Worm (Caenorhabditis elegans) whole organism, young adult: ENCODE data around the gene C25E10.4.

Experiments
- Y79H2A.3 ChIP-seq: fragments of 200-800 bp; sonication (Bioruptor generic); conservative IDR thresholded peaks from 2 replicates; pipeline ENCODE4 v1.3.6; 2022; ENCODE audit warnings: missing genetic modification reagents, missing genetic modification characterization, missing compliant biosample characterization
- Y95B8A.8 ChIP-seq: fragments of 200-800 bp; sonication (Bioruptor generic); IDR thresholded peaks from 2 replicates; pipeline ENCODE4 v1.3.6; 2022; ENCODE audit warnings: missing genetic modification reagents, missing genetic modification characterization, missing compliant biosample characterization
- attf-6 ChIP-seq: fragments of 200-800 bp; sonication (Bioruptor generic); IDR thresholded peaks from 2 replicates; pipeline ENCODE4 v1.3.6; 2022; ENCODE audit warnings: missing genetic modification reagents, missing genetic modification characterization, missing compliant biosample characterization
- bed-1 ChIP-seq: fragments of 200-800 bp; sonication (Bioruptor generic); IDR thresholded peaks from 2 replicates; pipeline ENCODE4 v1.3.6; 2022; ENCODE audit warnings: missing genetic modification reagents, missing genetic modification characterization, missing compliant biosample characterization
- ceh-91 ChIP-seq: fragments of 200-800 bp; sonication (Bioruptor generic); IDR thresholded peaks from 2 replicates; pipeline ENCODE4 v1.3.6; 2022; ENCODE audit warnings: missing genetic modification reagents, missing genetic modification characterization, missing compliant biosample characterization
- ets-4 ChIP-seq: fragments of 200-800 bp; sonication (Bioruptor generic); optimal IDR thresholded peaks from 2 replicates; lab custom pipeline; 2018; ENCODE audit warnings: mild to moderate bottlenecking, missing genetic modification characterization, missing compliant biosample characterization
- hlh-26 ChIP-seq: fragments of 200-800 bp; sonication (Bioruptor generic); conservative IDR thresholded peaks from 2 replicates; pipeline ENCODE4 v1.3.6; 2022; ENCODE audit warnings: missing genetic modification reagents, missing genetic modification characterization, missing compliant biosample characterization
- lin-26 ChIP-seq: fragments of 200-800 bp; sonication (Bioruptor generic); IDR thresholded peaks from 2 replicates; pipeline ENCODE4 v1.3.6; 2022; ENCODE audit warnings: missing genetic modification reagents, missing genetic modification characterization, missing compliant biosample characterization
- lir-1 ChIP-seq: fragments of 200-800 bp; sonication (Bioruptor generic); conservative IDR thresholded peaks from 2 replicates; pipeline ENCODE4 v1.3.6; 2022; ENCODE audit warnings: missing genetic modification reagents, missing genetic modification characterization, missing compliant biosample characterization
- tbx-9 ChIP-seq: sonication (generic microtip); optimal IDR thresholded peaks from 2 replicates; lab custom pipeline; 2016; ENCODE audit warnings: borderline replicate concordance, missing genetic modification characterization, inconsistent platforms, missing compliant biosample characterization
- ztf-25 ChIP-seq: fragments of 200-800 bp; sonication (Bioruptor generic); IDR thresholded peaks from 2 replicates; pipeline ENCODE4 v1.3.6; 2022; ENCODE audit warnings: missing genetic modification reagents, missing genetic modification characterization, missing compliant biosample characterization

ce11 chrV:9001175-9001574 lies 32.2 kb upstream of the C25E10.4 start, which contains the start of gene F59E11.2:
- TF ChIP-seq lir-1 (no peak), Y79H2A.3 (GFP tag; lab: Robert Waterston, UW) (no peak), lin-26 (GFP tag; lab: Robert Waterston, UW) (no peak), tbx-9 (no peak), ceh-91 (GFP tag; lab: Robert Waterston, UW) (no peak), attf-6 (GFP tag; lab: Robert Waterston, UW) (no peak), ets-4 (GFP tag; lab: Kevin White, UChicago) (no peak), Y95B8A.8 (GFP tag; lab: Robert Waterston, UW) (no peak), bed-1 (GFP tag; lab: Robert Waterston, UW) (no peak), ztf-25 (no peak), hlh-26 (GFP tag; lab: Robert Waterston, UW) (no peak)
